Fruit fly (Drosophila melanogaster) whole organism, adult: ENCODE measurements around the gene Cdk8.

Experiments
- CG11617 ChIP-seq: fragments of 200-800 bp; sonication (Bioruptor generic); optimal IDR thresholded peaks from 2 replicates; lab custom pipeline; 2017; ENCODE audit warnings: mild to moderate bottlenecking, missing biosample characterization, missing genetic modification reagents, missing genetic modification characterization
- CG12768 ChIP-seq: fragments of 200-800 bp; sonication (Bioruptor generic); optimal IDR thresholded peaks from 2 replicates; lab custom pipeline; 2017; ENCODE audit warnings: missing biosample characterization, missing genetic modification characterization, mild to moderate bottlenecking, moderate library complexity, missing genetic modification reagents
- CG14711 ChIP-seq: fragments of 200-800 bp; sonication (Bioruptor generic); optimal IDR thresholded peaks from 2 replicates; lab custom pipeline; 2018; ENCODE audit warnings: missing biosample characterization, mild to moderate bottlenecking, missing genetic modification characterization, moderate library complexity
- CG1620 ChIP-seq: fragments of 200-800 bp; sonication (Bioruptor generic); optimal IDR thresholded peaks from 2 replicates; lab custom pipeline; 2016; ENCODE audit warnings: missing biosample characterization, missing genetic modification characterization
- CG33017 ChIP-seq: fragments of 200-800 bp; sonication (Bioruptor generic); optimal IDR thresholded peaks from 2 replicates; lab custom pipeline; 2018; ENCODE audit warnings: missing biosample characterization, mild to moderate bottlenecking, missing genetic modification characterization, moderate library complexity
- CG5204 ChIP-seq: fragments of 200-800 bp; sonication (Bioruptor generic); optimal IDR thresholded peaks from 2 replicates; lab custom pipeline; 2016; ENCODE audit warnings: missing biosample characterization, missing genetic modification characterization
- CG7045 ChIP-seq: fragments of 200-800 bp; sonication (Bioruptor generic); optimal IDR thresholded peaks from 2 replicates; lab custom pipeline; 2017; ENCODE audit warnings: missing biosample characterization, mild to moderate bottlenecking, missing genetic modification characterization
- CG7101 ChIP-seq: fragments of 200-800 bp; sonication (Bioruptor generic); optimal IDR thresholded peaks from 2 replicates; lab custom pipeline; 2018; ENCODE audit warnings: missing biosample characterization, mild to moderate bottlenecking, missing genetic modification characterization, moderate library complexity
- Clk ChIP-seq: fragments of 200-800 bp; sonication (Bioruptor generic); optimal IDR thresholded peaks from 2 replicates; lab custom pipeline; 2017; ENCODE audit warnings: missing biosample characterization, missing genetic modification characterization
- Crg-1 ChIP-seq: fragments of 200-800 bp; sonication (Bioruptor generic); optimal IDR thresholded peaks from 2 replicates; lab custom pipeline; 2016; ENCODE audit warnings: missing biosample characterization, missing genetic modification characterization
- Hr96 ChIP-seq: fragments of 200-800 bp; sonication (Bioruptor generic); optimal IDR thresholded peaks from 2 replicates; lab custom pipeline; 2016; ENCODE audit warnings: missing biosample characterization, missing genetic modification characterization
- Mnt ChIP-seq: fragments of 200-800 bp; sonication (Bioruptor generic); optimal IDR thresholded peaks from 2 replicates; lab custom pipeline; 2016; ENCODE audit warnings: missing biosample characterization, mild to moderate bottlenecking, missing genetic modification characterization
- bab1 ChIP-seq: fragments of 200-800 bp; sonication (Bioruptor generic); optimal IDR thresholded peaks from 3 replicates; lab custom pipeline; 2019; ENCODE audit warnings: missing biosample characterization, mild to moderate bottlenecking, missing genetic modification characterization, moderate library complexity
- cic ChIP-seq: fragments of 200-800 bp; sonication (Bioruptor generic); optimal IDR thresholded peaks from 2 replicates; lab custom pipeline; 2017; ENCODE audit warnings: missing biosample characterization, mild to moderate bottlenecking, missing genetic modification characterization, moderate library complexity
- cnc ChIP-seq, 2 experiments: fragments of >200 bp; optimal IDR thresholded peaks; 2 replicates each; lab custom pipeline; 2017
- kay ChIP-seq: fragments of 200-800 bp; sonication (Bioruptor generic); peaks from one replicate; lab custom pipeline; 2016; ENCODE audit warnings: missing biosample characterization, missing genetic modification characterization, borderline replicate concordance
- ovo ChIP-seq: fragments of 200-800 bp; sonication (Bioruptor generic); optimal IDR thresholded peaks from 2 replicates; lab custom pipeline; 2016; ENCODE audit warnings: missing biosample characterization, missing genetic modification characterization
- pad ChIP-seq: fragments of 200-800 bp; sonication (Bioruptor generic); optimal IDR thresholded peaks from 3 replicates; lab custom pipeline; 2017; ENCODE audit warnings: missing biosample characterization, missing genetic modification characterization, mild to moderate bottlenecking, moderate library complexity, missing genetic modification reagents
- tj ChIP-seq: fragments of 200-800 bp; sonication (Bioruptor generic); optimal IDR thresholded peaks from 3 replicates; lab custom pipeline; 2017; ENCODE audit warnings: missing biosample characterization, mild to moderate bottlenecking, missing genetic modification characterization, moderate library complexity
- toe ChIP-seq: fragments of 200-800 bp; sonication (Bioruptor generic); optimal IDR thresholded peaks from 2 replicates; lab custom pipeline; 2016; ENCODE audit warnings: missing biosample characterization, missing genetic modification characterization

The Cdk8 gene

DNA sequence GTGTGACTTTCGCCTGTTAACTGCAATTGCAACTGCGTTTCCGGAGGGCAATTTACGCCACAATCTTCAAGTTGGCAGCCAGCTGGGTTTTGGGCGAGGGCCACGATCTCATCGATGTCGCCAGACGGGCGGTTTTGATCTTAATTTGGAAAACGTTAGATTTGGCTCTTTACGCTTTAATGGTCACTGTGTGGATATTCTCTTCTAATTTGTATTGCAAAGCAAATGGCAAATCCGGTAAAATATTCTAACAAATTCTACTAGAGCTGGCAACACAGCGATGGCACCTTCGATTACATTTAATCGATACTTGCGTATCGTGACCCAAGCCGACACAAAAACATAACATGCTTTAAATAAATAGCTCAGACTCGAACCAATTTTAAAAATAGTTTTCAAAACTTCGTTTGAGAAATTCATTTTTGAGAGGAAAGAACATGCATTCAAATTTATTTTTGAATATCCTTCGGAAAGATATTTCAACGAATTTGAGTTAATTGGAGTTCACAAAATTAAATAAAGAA, 1.9 kb downstream of the Cdk8 start, which contains the start of gene I-2:
Gene I-2, minus strand, starts transcription at position 282 of the 524 bp plus-strand sequence.
- TF ChIP-seq CG11617 (GFP tag; lab: Kevin White, UChicago) (peak; percentile 36), Mnt (GFP tag; lab: Kevin White, UChicago) (no peak)

DNA sequence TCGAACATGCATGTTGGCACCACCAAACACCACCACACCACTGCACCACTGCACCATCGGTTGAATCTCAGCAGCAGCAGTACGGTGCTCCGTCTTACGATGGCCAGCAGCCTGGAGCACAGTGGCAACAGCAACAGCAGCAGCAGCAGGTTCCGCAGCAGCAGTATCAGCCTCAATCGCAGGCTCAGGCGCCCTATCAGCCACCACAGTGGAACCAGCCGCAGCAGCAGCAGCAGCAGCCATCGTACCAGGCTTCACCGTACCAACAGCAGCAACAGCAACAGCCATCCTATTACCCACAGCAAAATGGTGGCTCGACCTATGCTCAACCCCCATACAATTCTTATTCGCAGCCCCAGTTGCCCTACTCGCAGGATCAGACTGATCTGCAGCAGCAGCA, 6.3 kb downstream of the Cdk8 start:
- TF ChIP-seq cic (GFP tag; lab: Kevin White, UChicago) (no peak), CG33017 (tag; lab: Kevin White, UChicago) (no peak), bab1 (GFP tag; lab: Kevin White, UChicago) (no peak), CG1620 (no peak), Hr96 (GFP tag; lab: Kevin White, UChicago) (no peak), ovo (GFP tag; lab: Kevin White, UChicago) (no peak), pad (GFP tag; lab: Kevin White, UChicago) (no peak)

DNA sequence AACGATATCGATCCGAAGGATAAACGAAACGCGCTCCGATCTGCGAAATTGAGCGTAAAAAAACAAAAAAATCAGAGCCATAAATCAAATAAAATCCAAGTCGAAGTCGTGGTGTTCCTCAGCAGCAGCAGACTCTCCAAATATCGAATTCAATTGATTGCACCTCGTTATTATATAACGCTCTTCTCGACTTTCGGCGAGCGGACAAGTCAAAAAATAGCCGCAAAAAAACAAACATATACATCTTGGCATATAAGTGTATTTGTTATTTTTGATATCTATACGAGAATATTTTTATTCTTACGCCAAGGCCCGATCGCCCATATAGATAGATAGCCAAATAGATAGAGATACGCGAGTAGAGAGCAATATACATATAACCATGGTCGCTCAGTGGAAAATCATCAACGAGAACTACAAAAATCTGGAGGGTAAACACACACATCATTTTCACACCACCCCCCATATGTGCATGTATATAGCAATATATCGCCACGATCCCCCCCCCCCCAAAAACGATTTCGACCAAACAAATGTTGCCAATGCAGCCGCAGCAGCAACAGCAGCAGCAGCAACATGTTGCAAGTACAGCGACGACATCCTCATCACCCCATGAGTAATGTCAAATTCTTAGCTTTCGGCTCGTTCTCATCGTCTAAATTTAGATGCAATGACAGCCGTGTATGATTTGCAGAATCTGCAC, 8.7 kb downstream of the Cdk8 start:
- TF ChIP-seq kay (no peak), CG33017 (tag; lab: Kevin White, UChicago) (no peak), CG12768 (GFP tag; lab: Kevin White, UChicago) (no peak), cic (GFP tag; lab: Kevin White, UChicago) (no peak), bab1 (GFP tag; lab: Kevin White, UChicago) (no peak), toe (GFP tag; lab: Kevin White, UChicago) (no peak), CG7101 (tag; lab: Kevin White, UChicago) (no peak), Crg-1 (GFP tag; lab: Kevin White, UChicago) (no peak), CG7045 (GFP tag; lab: Kevin White, UChicago) (no peak), CG14711 (tag; lab: Kevin White, UChicago) (no peak), pad (GFP tag; lab: Kevin White, UChicago) (no peak), cnc (optimal IDR thresholded peaks at IDR 0.05; lab: Kevin White, UChicago) (no peak), CG5204 (GFP tag; lab: Kevin White, UChicago) (no peak), ovo (GFP tag; lab: Kevin White, UChicago) (no peak), Clk (GFP tag; lab: Kevin White, UChicago) (no peak)

DNA sequence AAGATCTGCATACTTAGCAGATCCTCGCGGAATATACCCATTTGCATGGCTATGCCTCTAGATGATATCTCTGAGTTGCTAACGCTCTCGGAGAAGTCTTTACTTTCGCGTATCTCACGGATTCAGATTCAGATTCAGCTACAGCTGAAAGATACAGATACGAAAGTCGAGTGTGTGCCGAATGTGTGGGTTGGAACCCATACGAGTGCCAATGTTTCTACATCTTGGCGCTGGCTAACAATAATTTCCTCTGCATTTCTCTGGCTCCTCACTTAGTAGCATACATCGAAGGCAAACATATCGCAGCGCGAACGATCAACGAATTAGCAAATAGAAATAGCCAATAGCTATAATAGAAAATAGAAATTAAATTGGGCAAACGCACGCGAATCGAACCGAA, 9.3 kb downstream of the Cdk8 start:
- TF ChIP-seq Hr96 (GFP tag; lab: Kevin White, UChicago) = no peak
- peak; percentile 78 for TF ChIP-seq kay

DNA sequence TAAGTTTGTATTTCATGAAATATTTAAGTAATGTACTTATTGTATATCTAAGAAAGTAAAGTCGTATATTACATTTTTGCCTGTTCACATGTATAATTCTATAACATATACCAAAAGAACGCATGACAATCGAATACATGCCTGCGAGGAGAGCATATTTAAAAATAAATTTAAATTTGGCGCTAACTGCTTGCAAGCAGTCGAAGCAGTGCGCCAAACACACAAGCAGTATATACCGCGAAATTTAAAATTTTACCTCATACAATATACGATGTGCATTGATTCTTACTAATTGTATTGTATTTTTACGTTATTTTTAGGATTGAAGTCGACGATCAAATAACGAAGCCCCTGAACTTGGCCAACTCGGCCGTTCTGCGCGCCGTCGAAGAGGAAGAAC, 14.2 kb downstream of the Cdk8 start:
- no peak for TF ChIP-seq tj (GFP tag; lab: Kevin White, UChicago)
- TF ChIP-seq ovo (GFP tag; lab: Kevin White, UChicago) = no peak
- no peak for TF ChIP-seq cic (GFP tag; lab: Kevin White, UChicago)
- no peak for TF ChIP-seq CG12768 (GFP tag; lab: Kevin White, UChicago)

DNA sequence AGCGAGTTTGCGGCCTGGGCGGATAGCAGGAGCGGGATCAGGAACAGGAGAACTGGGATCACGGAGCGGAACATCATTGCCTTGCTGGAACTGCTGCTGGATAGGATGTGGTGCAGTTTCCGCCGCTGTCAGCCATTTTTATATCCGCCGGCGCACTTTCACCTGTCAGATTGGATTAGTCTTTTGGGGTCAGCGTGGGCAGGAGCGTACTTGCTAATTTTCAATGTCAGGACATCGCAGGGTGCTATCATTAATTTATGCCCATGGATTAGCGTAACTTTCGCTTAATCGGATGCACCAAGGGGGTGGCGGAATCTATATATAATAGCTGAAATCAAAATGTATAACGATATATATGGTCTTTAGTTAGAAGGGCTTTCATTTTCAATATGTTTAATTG, 14.7 kb downstream of the Cdk8 start, which contains the start of gene Ilp5:
Gene Ilp5, minus strand, starts transcription at position 101 of the 400 bp plus-strand sequence.
- TF ChIP-seq Hr96 (GFP tag; lab: Kevin White, UChicago) (no peak), Mnt (GFP tag; lab: Kevin White, UChicago) (no peak), CG11617 (GFP tag; lab: Kevin White, UChicago) (no peak), Clk (GFP tag; lab: Kevin White, UChicago) (no peak), CG7101 (tag; lab: Kevin White, UChicago) (no peak), CG7045 (GFP tag; lab: Kevin White, UChicago) (no peak)

DNA sequence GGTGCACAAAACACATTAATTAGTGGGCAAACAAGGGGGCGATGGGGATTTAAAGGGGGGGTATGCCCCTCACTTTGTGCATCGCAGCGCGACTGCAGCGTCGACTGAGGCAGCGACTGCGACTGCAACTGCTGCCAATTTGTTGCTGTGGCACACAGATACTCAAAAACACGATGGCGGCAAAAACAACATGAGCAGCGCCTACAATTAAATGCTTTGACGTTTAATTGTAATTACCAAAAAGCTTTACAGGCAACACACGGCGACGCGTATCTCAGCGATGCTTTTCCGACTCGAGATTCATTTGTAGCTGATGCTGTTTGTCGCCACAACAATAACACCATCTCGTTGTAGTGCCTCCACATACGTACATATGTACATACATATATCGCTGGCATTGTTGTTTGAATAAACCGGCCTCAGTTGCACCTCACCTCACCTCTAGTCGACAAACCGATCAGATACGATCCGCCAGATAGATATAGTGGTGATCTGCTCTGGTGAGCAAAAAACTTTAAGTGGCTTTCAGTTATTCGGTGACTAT, 17.3 kb downstream of the Cdk8 start:
- TF ChIP-seq CG11617 (GFP tag; lab: Kevin White, UChicago) (no peak), Hr96 (GFP tag; lab: Kevin White, UChicago) (peak; percentile 25), Mnt (GFP tag; lab: Kevin White, UChicago) (peak; percentile 1), kay (peak; percentile 61)

DNA sequence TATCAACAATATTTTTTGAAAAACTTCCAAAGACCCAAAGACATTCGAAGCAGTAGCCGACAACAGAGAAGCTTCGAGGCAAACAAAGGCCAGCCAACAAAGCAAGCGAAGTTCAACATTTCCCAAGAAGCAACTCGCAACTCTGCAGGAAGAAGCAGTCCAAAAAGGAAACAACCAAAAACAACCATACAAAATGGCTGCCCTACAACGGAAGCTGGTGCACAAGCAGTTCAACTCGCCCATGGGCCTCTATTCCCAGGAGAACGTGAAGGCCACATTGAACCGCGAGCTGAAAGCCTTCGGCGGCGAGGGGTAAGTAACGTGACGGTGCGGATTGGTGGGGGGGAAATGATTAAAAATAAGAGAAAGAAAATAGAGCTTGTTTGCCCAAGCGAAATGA, 18.2 kb downstream of the Cdk8 start:
- no peak for TF ChIP-seq CG1620
- TF ChIP-seq Crg-1 (GFP tag; lab: Kevin White, UChicago) = no peak
- TF ChIP-seq kay = no peak
- TF ChIP-seq Mnt (GFP tag; lab: Kevin White, UChicago) = no peak
- TF ChIP-seq CG14711 (tag; lab: Kevin White, UChicago) = no peak
- TF ChIP-seq Clk (GFP tag; lab: Kevin White, UChicago) = no peak
- no peak for TF ChIP-seq CG11617 (GFP tag; lab: Kevin White, UChicago)
- no peak for TF ChIP-seq CG12768 (GFP tag; lab: Kevin White, UChicago)
